Worm (Caenorhabditis elegans): ENCODE measurements around the gene B0250.18.

Gene B0250.18

ce11 chrV:20464778-20465177, 4.1 kb upstream of the B0250.18 start:
- peak; percentile 80 for TF ChIP-seq ceh-48 (tag; optimal IDR thresholded peaks at IDR 0.05)
- TF ChIP-seq unc-42 (tag; optimal IDR thresholded peaks at IDR 0.05) = peak; percentile 2
- peak; percentile 41 for TF ChIP-seq unc-55 (GFP tag; optimal IDR thresholded peaks at IDR 0.05)
- no peak for TF ChIP-seq pax-1 (tag; optimal IDR thresholded peaks at IDR 0.05)
- TF ChIP-seq ceh-31 (tag; optimal IDR thresholded peaks at IDR 0.05) = peak; percentile 49
- no peak for TF ChIP-seq pha-2 (tag; optimal IDR thresholded peaks at IDR 0.05)
- no peak for TF ChIP-seq odd-2 (tag; optimal IDR thresholded peaks at IDR 0.05)
- no peak for TF ChIP-seq tbx-2 (tag; optimal IDR thresholded peaks at IDR 0.05)
- peak; percentile 12 for TF ChIP-seq nfya-1 (tag; optimal IDR thresholded peaks at IDR 0.05)
- TF ChIP-seq dmd-4 (tag; optimal IDR thresholded peaks at IDR 0.05; ENCODE audit: borderline replicate concordance) = no peak
- TF ChIP-seq hlh-30 (tag; optimal IDR thresholded peaks at IDR 0.05; ENCODE audit: insufficient read depth) = peak; percentile 40
- no peak for TF ChIP-seq hlh-8 (tag; optimal IDR thresholded peaks at IDR 0.05)

- TF ChIP-seq ama-1 (optimal IDR thresholded peaks at IDR 0.05) = no peak
- TF ChIP-seq sox-2 (GFP tag; IDR thresholded peaks at IDR 0.05) = no peak
- TF ChIP-seq T23F11.4 (GFP tag; optimal IDR thresholded peaks at IDR 0.05) = no peak
- TF ChIP-seq ceh-14 (tag; optimal IDR thresholded peaks at IDR 0.05) = no peak
- TF ChIP-seq nfya-1 (tag; optimal IDR thresholded peaks at IDR 0.05) = peak; percentile 17
- no peak for TF ChIP-seq pha-2 (tag; optimal IDR thresholded peaks at IDR 0.05)
- TF ChIP-seq Y22D7AL.16 (tag; optimal IDR thresholded peaks at IDR 0.05) = no peak
- TF ChIP-seq pag-3 (tag; optimal IDR thresholded peaks at IDR 0.05; ENCODE audit: borderline replicate concordance) = no peak
- no peak for TF ChIP-seq hlh-6 (tag; optimal IDR thresholded peaks at IDR 0.05)
- TF ChIP-seq ref-2 (tag; optimal IDR thresholded peaks at IDR 0.05) = no peak
- TF ChIP-seq rnt-1 (tag; optimal IDR thresholded peaks at IDR 0.05) = no peak
- TF ChIP-seq ets-4 (tag; optimal IDR thresholded peaks at IDR 0.05) = no peak
- no peak for TF ChIP-seq elt-2 (tag; optimal IDR thresholded peaks at IDR 0.05)
- no peak for TF ChIP-seq C38D4.7 (GFP tag; optimal IDR thresholded peaks at IDR 0.05)
- no peak for TF ChIP-seq madf-2 (tag; optimal IDR thresholded peaks at IDR 0.05)
- TF ChIP-seq tbx-2 (tag; optimal IDR thresholded peaks at IDR 0.05) = peak; percentile 22
- TF ChIP-seq ceh-30 (tag; optimal IDR thresholded peaks at IDR 0.05) = no peak
- TF ChIP-seq che-1 (tag; optimal IDR thresholded peaks at IDR 0.05) = no peak
- no peak for TF ChIP-seq ceh-19 (GFP tag; optimal IDR thresholded peaks at IDR 0.05)
- no peak for TF ChIP-seq ceh-34 (tag; optimal IDR thresholded peaks at IDR 0.05)
- TF ChIP-seq ceh-31 (tag; optimal IDR thresholded peaks at IDR 0.05) = peak; percentile 10
- no peak for TF ChIP-seq lim-6 (tag; optimal IDR thresholded peaks at IDR 0.05)
- TF ChIP-seq ahr-1 (tag; optimal IDR thresholded peaks at IDR 0.05) = no peak
- TF ChIP-seq gmeb-2 (tag; optimal IDR thresholded peaks at IDR 0.05) = no peak
- no peak for TF ChIP-seq pax-1 (tag; optimal IDR thresholded peaks at IDR 0.05)
- no peak for TF ChIP-seq sox-4 (tag; optimal IDR thresholded peaks at IDR 0.05)
- TF ChIP-seq unc-55 (GFP tag; optimal IDR thresholded peaks at IDR 0.05) = peak; percentile 7
- no peak for TF ChIP-seq nhr-11 (tag; optimal IDR thresholded peaks at IDR 0.05)
- no peak for TF ChIP-seq hlh-8 (tag; optimal IDR thresholded peaks at IDR 0.05)
- no peak for TF ChIP-seq ceh-9 (tag; optimal IDR thresholded peaks at IDR 0.05)
- no peak for TF ChIP-seq ztf-16 (tag; optimal IDR thresholded peaks at IDR 0.05)
- TF ChIP-seq eyg-1 (tag; optimal IDR thresholded peaks at IDR 0.05) = no peak
- TF ChIP-seq mec-3 (tag; optimal IDR thresholded peaks at IDR 0.05; ENCODE audit: borderline replicate concordance) = no peak
- TF ChIP-seq ceh-24 (tag; optimal IDR thresholded peaks at IDR 0.05) = no peak
- TF ChIP-seq ceh-6 (GFP tag; optimal IDR thresholded peaks at IDR 0.05) = no peak
- no peak for TF ChIP-seq F13H6.1 (tag; optimal IDR thresholded peaks at IDR 0.05)
- no peak for TF ChIP-seq K09A11.1 (tag; optimal IDR thresholded peaks at IDR 0.05; ENCODE audit: insufficient read depth)
- peak; percentile 83 for TF ChIP-seq ceh-48 (tag; optimal IDR thresholded peaks at IDR 0.05)
- no peak for TF ChIP-seq sdc-2 (tag; optimal IDR thresholded peaks at IDR 0.05)
- TF ChIP-seq ceh-18 (tag; optimal IDR thresholded peaks at IDR 0.05) = no peak
- TF ChIP-seq K02D7.2 (tag; optimal IDR thresholded peaks at IDR 0.05) = no peak
- TF ChIP-seq pros-1 (tag; optimal IDR thresholded peaks at IDR 0.05) = no peak
- TF ChIP-seq hlh-30 (tag; optimal IDR thresholded peaks at IDR 0.05; ENCODE audit: insufficient read depth) = peak; percentile 35
- TF ChIP-seq syd-9 (tag; optimal IDR thresholded peaks at IDR 0.05) = no peak
Measured at ce11 chrV:20457155-20457554, 3.6 kb downstream of the B0250.18 start.
